Worm (Caenorhabditis elegans) whole organism, mixed stage, embryonic: ENCODE data around the gene F58F12.1.
A peak's percentile ranks its signal among the peaks of the same experiment; 100 is the strongest.

Experiments
- M03D4.4 ChIP-seq: sonication (generic microtip); optimal IDR thresholded peaks from 2 replicates; lab custom pipeline; 2017; ENCODE audit warnings: mild to moderate bottlenecking, missing genetic modification characterization, missing compliant biosample characterization
- bed-3 ChIP-seq: fragments of 200-800 bp; sonication (Bioruptor generic); optimal IDR thresholded peaks from 3 replicates; lab custom pipeline; 2018; ENCODE audit warnings: mild to moderate bottlenecking, missing genetic modification characterization, moderate library complexity, missing compliant biosample characterization
- blmp-1 ChIP-seq: fragments of 150-350 bp; optimal IDR thresholded peaks from 2 replicates; lab custom pipeline; 2014; ENCODE audit warnings: missing biosample characterization, missing genetic modification characterization
- ceh-39 ChIP-seq: fragments of 150-350 bp; optimal IDR thresholded peaks from 2 replicates; lab custom pipeline; 2014; ENCODE audit warnings: missing biosample characterization, missing genetic modification characterization
- ceh-43 ChIP-seq: fragments of 200-800 bp; sonication (Bioruptor generic); optimal IDR thresholded peaks from 2 replicates; lab custom pipeline; 2018; ENCODE audit warnings: mild to moderate bottlenecking, missing genetic modification characterization, moderate library complexity, missing compliant biosample characterization
- ceh-83 ChIP-seq: fragments of 200-800 bp; sonication (Bioruptor generic); optimal IDR thresholded peaks from 2 replicates; lab custom pipeline; 2018; ENCODE audit warnings: mild to moderate bottlenecking, missing genetic modification characterization, missing compliant biosample characterization
- ces-1 ChIP-seq: fragments of 150-350 bp; optimal IDR thresholded peaks from 2 replicates; lab custom pipeline; 2014; ENCODE audit warnings: missing biosample characterization, missing genetic modification reagents, missing genetic modification characterization
- cnd-1 ChIP-seq: fragments of 200-800 bp; sonication (Bioruptor generic); optimal IDR thresholded peaks from 2 replicates; lab custom pipeline; 2018; ENCODE audit warnings: mild to moderate bottlenecking, missing genetic modification characterization, missing compliant biosample characterization
- drap-1 ChIP-seq: fragments of 200-800 bp; sonication (Bioruptor generic); optimal IDR thresholded peaks from 3 replicates; lab custom pipeline; 2018; ENCODE audit warnings: mild to moderate bottlenecking, missing genetic modification characterization, missing compliant biosample characterization
- elt-1 ChIP-seq: sonication (generic microtip); optimal IDR thresholded peaks from 2 replicates; lab custom pipeline; 2017; ENCODE audit warnings: missing genetic modification characterization, mild to moderate bottlenecking, missing compliant biosample characterization, antibody characterized with exemption, moderate library complexity, borderline replicate concordance; ENCODE audit not compliant: insufficient read depth
- elt-3 ChIP-seq: fragments of 150-350 bp; optimal IDR thresholded peaks from 2 replicates; lab custom pipeline; 2014; ENCODE audit warnings: missing biosample characterization, missing genetic modification characterization
- flh-1 ChIP-seq: fragments of 200-800 bp; sonication (Bioruptor generic); optimal IDR thresholded peaks from 2 replicates; lab custom pipeline; 2018; ENCODE audit warnings: mild to moderate bottlenecking, missing genetic modification characterization, moderate library complexity, missing compliant biosample characterization
- ham-2 ChIP-seq: fragments of 200-800 bp; sonication (Bioruptor generic); optimal IDR thresholded peaks from 2 replicates; lab custom pipeline; 2018; ENCODE audit warnings: mild to moderate bottlenecking, missing genetic modification characterization, missing compliant biosample characterization
- hlh-1 ChIP-seq: fragments of 150-350 bp; optimal IDR thresholded peaks from 2 replicates; lab custom pipeline; 2014; ENCODE audit warnings: missing biosample characterization, missing genetic modification reagents, missing genetic modification characterization
- lin-13 ChIP-seq: fragments of 150-350 bp; optimal IDR thresholded peaks from 2 replicates; lab custom pipeline; 2014; ENCODE audit warnings: missing biosample characterization, missing genetic modification characterization
- lin-32 ChIP-seq: fragments of 200-800 bp; sonication (Bioruptor generic); optimal IDR thresholded peaks from 2 replicates; lab custom pipeline; 2018; ENCODE audit warnings: mild to moderate bottlenecking, missing genetic modification characterization, missing compliant biosample characterization
- lsy-2 ChIP-seq: fragments of 150-350 bp; optimal IDR thresholded peaks from 2 replicates; lab custom pipeline; 2014; ENCODE audit warnings: missing biosample characterization, missing genetic modification characterization
- mab-5 ChIP-seq: fragments of 150-350 bp; optimal IDR thresholded peaks from 2 replicates; lab custom pipeline; 2014; ENCODE audit warnings: missing biosample characterization, missing genetic modification characterization
- mep-1 ChIP-seq: fragments of 150-350 bp; optimal IDR thresholded peaks from 2 replicates; lab custom pipeline; 2017; ENCODE audit warnings: missing biosample characterization, missing genetic modification reagents, missing genetic modification characterization, inconsistent platforms
- mls-2 ChIP-seq: sonication (generic microtip); optimal IDR thresholded peaks from 2 replicates; lab custom pipeline; 2016; ENCODE audit warnings: mild to moderate bottlenecking, missing genetic modification characterization, moderate library complexity, missing compliant biosample characterization
- nhr-12 ChIP-seq: fragments of 150-350 bp; optimal IDR thresholded peaks from 2 replicates; lab custom pipeline; 2014; ENCODE audit warnings: missing biosample characterization, missing genetic modification characterization
- nhr-2 ChIP-seq: fragments of 150-350 bp; optimal IDR thresholded peaks from 2 replicates; lab custom pipeline; 2014; ENCODE audit warnings: missing biosample characterization, missing genetic modification characterization
- nhr-237 ChIP-seq: fragments of 150-350 bp; optimal IDR thresholded peaks from 2 replicates; lab custom pipeline; 2014; ENCODE audit warnings: missing biosample characterization, missing genetic modification characterization
- nhr-28 ChIP-seq: fragments of 150-350 bp; optimal IDR thresholded peaks from 2 replicates; lab custom pipeline; 2014; ENCODE audit warnings: missing biosample characterization, missing genetic modification characterization
- nhr-76 ChIP-seq: sonication (generic microtip); optimal IDR thresholded peaks from 2 replicates; lab custom pipeline; 2017; ENCODE audit warnings: missing biosample characterization, missing genetic modification characterization
- pha-4 ChIP-seq: fragments of 150-350 bp; optimal IDR thresholded peaks from 2 replicates; lab custom pipeline; 2018; ENCODE audit warnings: missing biosample characterization, missing genetic modification reagents, missing genetic modification characterization
- sem-2 ChIP-seq: fragments of 200-800 bp; sonication (Bioruptor generic); optimal IDR thresholded peaks from 2 replicates; lab custom pipeline; 2018; ENCODE audit warnings: mild to moderate bottlenecking, missing genetic modification characterization, missing compliant biosample characterization
- snpc-4 ChIP-seq: fragments of 150-350 bp; optimal IDR thresholded peaks from 2 replicates; lab custom pipeline; 2014; ENCODE audit warnings: missing biosample characterization, missing genetic modification characterization
- sptf-1 ChIP-seq: sonication (generic microtip); optimal IDR thresholded peaks from 2 replicates; lab custom pipeline; 2017; ENCODE audit warnings: mild to moderate bottlenecking, missing genetic modification characterization, moderate library complexity, missing compliant biosample characterization
- tbx-8 ChIP-seq: fragments of 200-800 bp; sonication (Bioruptor generic); optimal IDR thresholded peaks from 2 replicates; lab custom pipeline; 2018; ENCODE audit warnings: mild to moderate bottlenecking, missing genetic modification characterization, moderate library complexity, missing compliant biosample characterization
- unc-120 ChIP-seq: sonication (generic microtip); optimal IDR thresholded peaks from 2 replicates; lab custom pipeline; 2017; ENCODE audit warnings: missing genetic modification characterization, missing compliant biosample characterization; ENCODE audit not compliant: poor library complexity, severe bottlenecking
- unc-39 ChIP-seq: fragments of 150-350 bp; optimal IDR thresholded peaks from 2 replicates; lab custom pipeline; 2014; ENCODE audit warnings: missing biosample characterization, missing genetic modification characterization
- unc-62 ChIP-seq: fragments of 150-350 bp; optimal IDR thresholded peaks from 2 replicates; lab custom pipeline; 2014; ENCODE audit warnings: missing biosample characterization, missing genetic modification reagents, missing genetic modification characterization
- zip-8 ChIP-seq: fragments of 150-350 bp; optimal IDR thresholded peaks from 2 replicates; lab custom pipeline; 2014; ENCODE audit warnings: missing biosample characterization, missing genetic modification characterization
- ztf-11 ChIP-seq: fragments of 150-350 bp; optimal IDR thresholded peaks from 2 replicates; lab custom pipeline; 2014; ENCODE audit warnings: missing biosample characterization, missing genetic modification characterization

The F58F12.1 gene

ce11 chrII:6358232-6358631 lies 25.2 kb upstream of the F58F12.1 start:
- TF ChIP-seq elt-3 (tag; lab: Kevin White, UChicago) = no peak
- TF ChIP-seq mep-1 (tag; lab: Kevin White, UChicago) = no peak
- TF ChIP-seq snpc-4 (tag; lab: Kevin White, UChicago) = no peak
- no peak for TF ChIP-seq tbx-8 (GFP tag; lab: Kevin White, UChicago)
- no peak for TF ChIP-seq ceh-43 (GFP tag; lab: Kevin White, UChicago)
- no peak for TF ChIP-seq nhr-76
- no peak for TF ChIP-seq cnd-1 (tag; lab: Kevin White, UChicago)
- TF ChIP-seq unc-39 (tag; lab: Kevin White, UChicago) = no peak
- TF ChIP-seq flh-1 (GFP tag; lab: Kevin White, UChicago) = no peak
- no peak for TF ChIP-seq bed-3 (GFP tag; lab: Kevin White, UChicago)
- no peak for TF ChIP-seq mab-5 (tag; lab: Kevin White, UChicago)
- TF ChIP-seq lin-32 (GFP tag; lab: Kevin White, UChicago) = no peak
- no peak for TF ChIP-seq drap-1 (GFP tag; lab: Kevin White, UChicago)
- no peak for TF ChIP-seq zip-8 (tag; lab: Kevin White, UChicago)
- no peak for TF ChIP-seq unc-62
- no peak for TF ChIP-seq ces-1 (GFP tag; lab: Kevin White, UChicago)
- no peak for TF ChIP-seq ceh-39 (tag; lab: Kevin White, UChicago)
- TF ChIP-seq nhr-12 (tag; lab: Kevin White, UChicago) = no peak

ce11 chrII:6358905-6359304 lies 24.5 kb upstream of the F58F12.1 start, which contains the start of gene C32D5.12:
Gene C32D5.12 (minus strand): TSS chrII:6359005.
- TF ChIP-seq ceh-83 (GFP tag; lab: Kevin White, UChicago) (no peak), nhr-237 (no peak), ztf-11 (tag; lab: Kevin White, UChicago) (no peak), nhr-12 (tag; lab: Kevin White, UChicago) (no peak), mab-5 (tag; lab: Kevin White, UChicago) (no peak), ham-2 (no peak), ces-1 (GFP tag; lab: Kevin White, UChicago) (no peak), lin-32 (GFP tag; lab: Kevin White, UChicago) (no peak), bed-3 (GFP tag; lab: Kevin White, UChicago) (no peak), zip-8 (tag; lab: Kevin White, UChicago) (no peak), hlh-1 (no peak), sptf-1 (tag; lab: Kevin White, UChicago) (no peak), cnd-1 (tag; lab: Kevin White, UChicago) (no peak), drap-1 (GFP tag; lab: Kevin White, UChicago) (no peak), nhr-76 (no peak), unc-62 (no peak), unc-39 (tag; lab: Kevin White, UChicago) (no peak), sem-2 (GFP tag; lab: Kevin White, UChicago) (no peak), nhr-2 (no peak)

ce11 chrII:6360822-6361221 lies 22.6 kb upstream of the F58F12.1 start, which contains the start of gene K10B2.4:
Gene K10B2.4 (minus strand): TSS chrII:6360959.
- TF ChIP-seq sptf-1 (tag; lab: Kevin White, UChicago) = peak; percentile 3
- no peak for TF ChIP-seq blmp-1 (tag; lab: Kevin White, UChicago)
- peak; percentile 72 for TF ChIP-seq mep-1 (tag; lab: Kevin White, UChicago)
- no peak for TF ChIP-seq unc-39 (tag; lab: Kevin White, UChicago)
- no peak for TF ChIP-seq nhr-76
- no peak for TF ChIP-seq ceh-83 (GFP tag; lab: Kevin White, UChicago)
- no peak for TF ChIP-seq elt-3 (tag; lab: Kevin White, UChicago)
- no peak for TF ChIP-seq ham-2
- TF ChIP-seq snpc-4 (tag; lab: Kevin White, UChicago) = no peak
- TF ChIP-seq unc-120 (tag; lab: Kevin White, UChicago) = peak; percentile 65
- TF ChIP-seq lin-32 (GFP tag; lab: Kevin White, UChicago) = no peak
- no peak for TF ChIP-seq mls-2 (tag; lab: Kevin White, UChicago)
- TF ChIP-seq tbx-8 (GFP tag; lab: Kevin White, UChicago) = no peak
- TF ChIP-seq elt-1 = no peak
- TF ChIP-seq sem-2 (GFP tag; lab: Kevin White, UChicago) = no peak
- no peak for TF ChIP-seq ceh-39 (tag; lab: Kevin White, UChicago)
- TF ChIP-seq ceh-43 (GFP tag; lab: Kevin White, UChicago) = no peak
- peak; percentile 2 for TF ChIP-seq pha-4
- peak; percentile 57 for TF ChIP-seq lsy-2 (tag; lab: Kevin White, UChicago)
- TF ChIP-seq nhr-2 = no peak
- TF ChIP-seq nhr-12 (tag; lab: Kevin White, UChicago) = no peak
- TF ChIP-seq M03D4.4 (tag; lab: Kevin White, UChicago) = peak; percentile 21
- TF ChIP-seq ces-1 (GFP tag; lab: Kevin White, UChicago) = no peak
- TF ChIP-seq nhr-237 = no peak
- peak; percentile 62 for TF ChIP-seq lin-13 (tag; lab: Kevin White, UChicago)
- peak; percentile 27 for TF ChIP-seq hlh-1
- TF ChIP-seq zip-8 (tag; lab: Kevin White, UChicago) = no peak
- TF ChIP-seq mab-5 (tag; lab: Kevin White, UChicago) = no peak
- peak; percentile 0 for TF ChIP-seq cnd-1 (tag; lab: Kevin White, UChicago)
- TF ChIP-seq ztf-11 (tag; lab: Kevin White, UChicago) = no peak
- TF ChIP-seq bed-3 (GFP tag; lab: Kevin White, UChicago) = no peak
- TF ChIP-seq drap-1 (GFP tag; lab: Kevin White, UChicago) = peak; percentile 8
- TF ChIP-seq unc-62 = no peak
- no peak for TF ChIP-seq flh-1 (GFP tag; lab: Kevin White, UChicago)
- no peak for TF ChIP-seq nhr-28
